Fruit fly (Drosophila melanogaster): ENCODE results near the gene Polr2B.

Polr2B gene

dm6 chr3R:14122347-14122812 lies 3.2 kb upstream of the Polr2B start, which contains the start of the genes Abi and twf (continued):
- TF ChIP-seq CG30403 (GFP tag; optimal IDR thresholded peaks at IDR 0.05) (peak; percentile 90), Xrp1 (GFP tag; IDR thresholded peaks at IDR 0.05) (peak; percentile 72; the same call in 1 of the 2 replicates), gsb (GFP tag; IDR thresholded peaks at IDR 0.05) (no peak), CG6254 (GFP tag; optimal IDR thresholded peaks at IDR 0.05) (no peak), CG6272 (GFP tag; IDR thresholded peaks at IDR 0.05) (peak; percentile 47; the same call in 1 of the 2 replicates), Bteb2 (GFP tag; optimal IDR thresholded peaks at IDR 0.05) (peak; percentile 52), otp (GFP tag; IDR thresholded peaks at IDR 0.05) (no peak), CG3847 (GFP tag; IDR thresholded peaks at IDR 0.05) (peak; percentile 79), CG3838 (GFP tag; optimal IDR thresholded peaks at IDR 0.05) (peak; percentile 11), CG9609 (GFP tag; optimal IDR thresholded peaks at IDR 0.05) (peak; percentile 45), disco-r (GFP tag; optimal IDR thresholded peaks at IDR 0.05) (no peak)

- TF ChIP-seq ERR (GFP tag; optimal IDR thresholded peaks at IDR 0.05): no peak
- TF ChIP-seq Meics (GFP tag; optimal IDR thresholded peaks at IDR 0.05): no peak
- 0 out of 3 replicates have a peak, but pooled peaks have one; percentile 11 for TF ChIP-seq CG3726 (GFP tag; IDR thresholded peaks at IDR 0.05)
- no peak for TF ChIP-seq dmrt11E (tag; optimal IDR thresholded peaks at IDR 0.05)
- no peak for TF ChIP-seq CG4404 (GFP tag; IDR thresholded peaks at IDR 0.05)
- no peak for TF ChIP-seq CG12155 (GFP tag; optimal IDR thresholded peaks at IDR 0.05)
Observed at dm6 chr3R:14131972-14132371, 6.4 kb downstream of the Polr2B start, which contains the start of gene CG14356. Gene CG14356, minus strand, starts transcription at chr3R:14132072.

- TF ChIP-seq pita (GFP tag; optimal IDR thresholded peaks at IDR 0.05) (no peak), CG7745 (tag; optimal IDR thresholded peaks at IDR 0.05) (no peak), Kr (GFP tag; optimal IDR thresholded peaks at IDR 0.05) (no peak), zen (tag; optimal IDR thresholded peaks at IDR 0.05) (no peak), Dll (GFP tag; IDR thresholded peaks at IDR 0.05; ENCODE audit: partially characterized antibody) (no peak), scrt (GFP tag; optimal IDR thresholded peaks at IDR 0.05) (peak; percentile 93), ara (GFP tag; IDR thresholded peaks at IDR 0.05) (no peak), rib (GFP tag; IDR thresholded peaks at IDR 0.05) (no peak), CG42726 (GFP tag; IDR thresholded peaks at IDR 0.05; ENCODE audit: partially characterized antibody) (no peak), tio (GFP tag; optimal IDR thresholded peaks at IDR 0.05) (no peak), CG9215 (GFP tag; IDR thresholded peaks at IDR 0.05) (no peak), ewg (GFP tag; optimal IDR thresholded peaks at IDR 0.05) (peak; percentile 79), Hr3 (GFP tag; optimal IDR thresholded peaks at IDR 0.05) (no peak), mld (GFP tag; IDR thresholded peaks at IDR 0.05; ENCODE audit: partially characterized antibody) (no peak), CG18476 (GFP tag; optimal IDR thresholded peaks at IDR 0.05) (no peak), lilli (GFP tag; optimal IDR thresholded peaks at IDR 0.05) (no peak), Trl (optimal IDR thresholded peaks at IDR 0.05) (peak; percentile 21 to 57), Trl (GFP tag; optimal IDR thresholded peaks at IDR 0.05) (no peak), Dip3 (GFP tag; optimal IDR thresholded peaks at IDR 0.05) (no peak), CG8359 (GFP tag; optimal IDR thresholded peaks at IDR 0.05; ENCODE audit: borderline replicate concordance) (peak; percentile 6), dm (GFP tag; optimal IDR thresholded peaks at IDR 0.05) (no peak)
Observed at dm6 chr3R:14140912-14141311, 15.3 kb downstream of the Polr2B start.

dm6 chr3R:14151840-14152239 lies 26.2 kb downstream of the Polr2B start, which contains the start of gene CG14355:
Gene CG14355, minus strand, starts transcription at chr3R:14151940.
- TF ChIP-seq kay (GFP tag; optimal IDR thresholded peaks at IDR 0.05): no peak
- no peak for TF ChIP-seq pan (optimal IDR thresholded peaks at IDR 0.05)
- TF ChIP-seq pan (GFP tag; optimal IDR thresholded peaks at IDR 0.05 in 1 of 2, IDR thresholded peaks at IDR 0.05 in 1 of 2): no peak
- no peak for TF ChIP-seq pzg (GFP tag; optimal IDR thresholded peaks at IDR 0.05)
- no peak for TF ChIP-seq CG7987 (GFP tag; optimal IDR thresholded peaks at IDR 0.05)
- TF ChIP-seq Drgx (GFP tag; IDR thresholded peaks at IDR 0.05): no peak
- no peak for TF ChIP-seq Aef1 (GFP tag; IDR thresholded peaks at IDR 0.05)
- no peak for TF ChIP-seq corto (GFP tag; optimal IDR thresholded peaks at IDR 0.05)
- no peak for TF ChIP-seq al (GFP tag; IDR thresholded peaks at IDR 0.05)
- no peak for TF ChIP-seq PHDP (tag; optimal IDR thresholded peaks at IDR 0.05)
- no peak for TF ChIP-seq CG32532 (GFP tag; IDR thresholded peaks at IDR 0.05)
- no peak for TF ChIP-seq CG4820 (GFP tag; optimal IDR thresholded peaks at IDR 0.05)

All from whole organism, embryonic.